Worm (Caenorhabditis elegans): ENCODE measurements around the gene him-18.
A peak's percentile ranks its signal among the peaks of the same experiment; 100 is the strongest.

him-18 gene

ce11 chrIII:4671491-4671890 lies 43.5 kb downstream of the him-18 start, which contains the start of gene T23F11.11:
Gene T23F11.11 (minus strand): TSS chrIII:4671591.
- TF ChIP-seq unc-62 (GFP tag; optimal IDR thresholded peaks at IDR 0.05 in 1 of 2), result no peak
- no peak for TF ChIP-seq unc-62 (tag; optimal IDR thresholded peaks at IDR 0.05)
- TF ChIP-seq pqm-1 (tag; optimal IDR thresholded peaks at IDR 0.05), result peak; percentile 5
- TF ChIP-seq lir-3 (tag; optimal IDR thresholded peaks at IDR 0.05), result no peak
- no peak for TF ChIP-seq jun-1 (tag; optimal IDR thresholded peaks at IDR 0.05)
- TF ChIP-seq ctbp-1 (GFP tag; IDR thresholded peaks at IDR 0.05), result no peak

ce11 chrIII:4668073-4668472 lies 46.9 kb downstream of the him-18 start:
- TF ChIP-seq lin-15B (tag; optimal IDR thresholded peaks at IDR 0.05) (no peak), Y5F2A.4 (GFP tag; optimal IDR thresholded peaks at IDR 0.05) (no peak), aha-1 (tag) (peak; percentile 66), F26F4.8 (GFP tag; conservative IDR thresholded peaks at IDR 0.05) (no peak), arid-1 (GFP tag; conservative IDR thresholded peaks at IDR 0.05) (no peak), zfp-2 (tag; optimal IDR thresholded peaks at IDR 0.05) (no peak), egl-27 (tag; optimal IDR thresholded peaks at IDR 0.05) (no peak), snpc-1.2 (GFP tag; IDR thresholded peaks at IDR 0.05) (no peak), dve-1 (tag; optimal IDR thresholded peaks at IDR 0.05; ENCODE audit: insufficient read depth) (peak; percentile 21), mdl-1 (tag; optimal IDR thresholded peaks at IDR 0.05) (peak in 1 of 2 experiments; percentile 6), dmd-6 (GFP tag; IDR thresholded peaks at IDR 0.05) (0 out of 2 replicates have a peak, but pooled peaks have one; percentile 13), nhr-28 (tag; optimal IDR thresholded peaks at IDR 0.05) (peak; percentile 97), daf-16 (GFP tag; optimal IDR thresholded peaks at IDR 0.05) (no peak), daf-16 (tag; optimal IDR thresholded peaks at IDR 0.05) (peak; percentile 56), unc-62 (GFP tag; optimal IDR thresholded peaks at IDR 0.05 in 1 of 2) (no peak), unc-62 (tag; optimal IDR thresholded peaks at IDR 0.05) (no peak), pqm-1 (tag; optimal IDR thresholded peaks at IDR 0.05) (peak; percentile 85), hlh-11 (tag; optimal IDR thresholded peaks at IDR 0.05) (no peak)

ce11 chrIII:4666753-4667400 lies 48.1 kb downstream of the him-18 start:
- TF ChIP-seq lsy-2 (tag; optimal IDR thresholded peaks at IDR 0.05) (no peak), mdl-1 (tag; optimal IDR thresholded peaks at IDR 0.05) (peak; percentile 26 to 78), F44E2.7 (GFP tag; IDR thresholded peaks at IDR 0.05) (no peak), mxl-3 (GFP tag; optimal IDR thresholded peaks at IDR 0.05) (peak; percentile 22), unc-62 (GFP tag; optimal IDR thresholded peaks at IDR 0.05 in 1 of 2) (peak in 1 of 2 experiments; percentile 82), unc-62 (tag; optimal IDR thresholded peaks at IDR 0.05) (no peak), set-16 (GFP tag; IDR thresholded peaks at IDR 0.05) (peak; percentile 63), egl-43 (GFP tag; IDR thresholded peaks at IDR 0.05) (no peak), nhr-11 (tag; optimal IDR thresholded peaks at IDR 0.05) (peak; percentile 19), snpc-4 (tag; optimal IDR thresholded peaks at IDR 0.05) (no peak), hlh-30 (tag; optimal IDR thresholded peaks at IDR 0.05; ENCODE audit: insufficient read depth) (peak; percentile 46), nhr-28 (tag; optimal IDR thresholded peaks at IDR 0.05) (peak; percentile 39), hmg-1.1 (GFP tag; IDR thresholded peaks at IDR 0.05) (peak; percentile 62; the same call in 1 of the 2 replicates), mep-1 (tag; optimal IDR thresholded peaks at IDR 0.05) (peak; percentile 59), hlh-11 (tag; optimal IDR thresholded peaks at IDR 0.05) (peak; percentile 59), pqm-1 (tag; optimal IDR thresholded peaks at IDR 0.05) (no peak), rbr-2 (tag; optimal IDR thresholded peaks at IDR 0.05) (peak; percentile 70), dpl-1 (GFP tag; optimal IDR thresholded peaks at IDR 0.05) (no peak), nhr-25 (tag; optimal IDR thresholded peaks at IDR 0.05; ENCODE audit: borderline replicate concordance, insufficient read depth) (peak; percentile 66)

- TF ChIP-seq pqm-1 (tag; optimal IDR thresholded peaks at IDR 0.05), result no peak
- TF ChIP-seq nhr-111 (GFP tag; optimal IDR thresholded peaks at IDR 0.05), result no peak
- TF ChIP-seq nhr-42 (GFP tag; IDR thresholded peaks at IDR 0.05), result no peak
- TF ChIP-seq aha-1 (tag), result peak; percentile 16
- TF ChIP-seq hif-1 (tag; optimal IDR thresholded peaks at IDR 0.05), result no peak
These were observed 49.7 kb downstream of the him-18 start, which contains the start of gene T23F11.4 for ce11 chrIII:4665272-4665671. Gene T23F11.4 (minus strand): TSS chrIII:4665372.

All from whole organism, L4 larva.